Fruit fly (Drosophila melanogaster): ENCODE measurements around the gene CG42674.

Gene CG42674

DNA sequence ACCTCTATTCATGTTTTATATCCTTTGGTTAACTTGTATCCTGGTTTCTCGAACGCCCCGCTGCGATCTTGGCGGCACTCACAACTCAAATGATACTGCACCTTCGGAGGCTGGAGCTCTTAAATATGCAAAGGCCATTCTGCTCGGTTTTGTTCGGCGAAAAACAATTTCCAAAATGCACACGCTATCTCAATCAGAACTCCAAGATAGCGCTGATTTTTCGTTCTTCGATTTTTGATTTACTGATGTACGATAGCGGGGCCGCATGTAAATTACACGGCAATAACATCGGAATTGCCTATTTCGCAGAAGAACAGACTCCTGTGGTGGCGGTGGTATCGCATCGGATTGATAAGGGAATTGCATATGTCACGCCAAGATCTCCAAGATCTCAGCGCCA lies 13.9 kb upstream of the CG42674 start, which contains the start of gene CG7017:
CG7017 (minus strand) TSS at position 101 of the 400 bp plus-strand sequence.
- TF ChIP-seq net (GFP tag; optimal IDR thresholded peaks at IDR 0.05) (no peak), salr (GFP tag; optimal IDR thresholded peaks at IDR 0.05) (no peak), topi (GFP tag; optimal IDR thresholded peaks at IDR 0.05) (no peak), svp (GFP tag) (peak; percentile 18), Hr38 (GFP tag; optimal IDR thresholded peaks at IDR 0.05) (no peak), Smox (GFP tag; optimal IDR thresholded peaks at IDR 0.05) (no peak)

DNA sequence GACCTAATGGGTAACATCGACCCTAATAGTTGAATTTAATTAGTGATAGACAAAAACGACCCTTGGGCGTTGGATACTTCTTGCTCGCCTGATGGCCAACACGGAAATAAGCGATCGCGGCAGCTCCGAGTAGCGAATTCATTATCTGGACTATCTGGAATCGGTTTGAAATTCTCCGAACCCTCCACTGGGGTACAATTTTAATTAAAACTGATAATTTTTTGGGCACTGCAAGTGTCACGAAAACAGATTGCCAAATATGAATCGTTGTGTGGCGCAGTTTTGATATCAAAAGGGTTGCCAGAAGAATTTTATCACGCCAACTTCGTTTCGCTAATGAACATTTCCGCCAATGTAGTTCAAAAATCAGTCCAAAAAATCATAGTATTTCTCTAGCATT lies 11.8 kb upstream of the CG42674 start:
- no peak for TF ChIP-seq CG6276 (GFP tag; optimal IDR thresholded peaks at IDR 0.05)
- no peak for TF ChIP-seq CG16779 (tag; optimal IDR thresholded peaks at IDR 0.05)
- no peak for TF ChIP-seq eg (GFP tag; IDR thresholded peaks at IDR 0.05)
- no peak for TF ChIP-seq Smox (GFP tag; optimal IDR thresholded peaks at IDR 0.05)
- no peak for TF ChIP-seq CG7368 (GFP tag; optimal IDR thresholded peaks at IDR 0.05)
- no peak for TF ChIP-seq CG11762 (GFP tag; optimal IDR thresholded peaks at IDR 0.05; ENCODE audit: insufficient read depth)
- no peak for TF ChIP-seq CG6854 (GFP tag; optimal IDR thresholded peaks at IDR 0.05)
- TF ChIP-seq CG6808 (GFP tag; optimal IDR thresholded peaks at IDR 0.05) = no peak
- no peak for TF ChIP-seq ss (GFP tag; optimal IDR thresholded peaks at IDR 0.05)
- TF ChIP-seq Eip78C (GFP tag) = no peak
- TF ChIP-seq Sox15 (GFP tag; optimal IDR thresholded peaks at IDR 0.05) = no peak
- TF ChIP-seq CG1621 (tag; optimal IDR thresholded peaks at IDR 0.05) = no peak
- TF ChIP-seq fd85E (GFP tag; optimal IDR thresholded peaks at IDR 0.05) = no peak

- TF ChIP-seq vri (GFP tag; optimal IDR thresholded peaks at IDR 0.05) = peak; percentile 90
- no peak for TF ChIP-seq CG3919 (GFP tag; optimal IDR thresholded peaks at IDR 0.05)
- TF ChIP-seq CG34406 (GFP tag; optimal IDR thresholded peaks at IDR 0.05) = no peak
Observed at dm6 chr3L:20209092-20209491, 11.0 kb upstream of the CG42674 start.

DNA sequence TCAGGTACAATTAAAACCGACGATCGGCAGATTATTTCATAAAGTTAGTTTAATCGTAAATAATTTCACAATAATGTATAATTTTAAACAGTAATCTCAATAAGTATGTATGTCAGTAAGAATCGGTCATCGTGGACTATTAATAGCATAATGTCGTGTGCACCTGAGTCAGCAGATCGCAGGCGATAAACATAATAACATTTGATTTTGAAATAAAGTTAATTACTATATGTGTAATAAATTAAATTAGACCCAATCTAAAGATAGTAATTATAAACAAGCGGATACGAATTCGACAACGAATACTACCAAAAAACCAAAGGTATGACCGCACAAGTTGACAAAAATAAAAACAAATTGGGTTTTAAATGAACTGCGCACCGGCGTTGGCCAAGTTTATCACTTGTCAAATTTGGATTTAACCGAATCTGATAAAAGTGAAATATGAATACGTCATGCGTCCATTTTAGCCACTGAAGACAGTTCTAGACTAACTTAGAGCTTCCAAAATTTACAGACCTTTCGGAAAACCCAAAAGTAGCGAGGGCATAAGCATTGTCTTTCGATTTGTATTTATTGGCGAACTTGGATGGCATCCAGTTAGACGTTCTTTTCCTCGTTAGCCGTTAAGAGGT lies 8.9 kb upstream of the CG42674 start, which contains the start of gene CG6996:
CG6996 (plus strand) TSS at position 585 of the 635 bp plus-strand sequence.
- no peak for TF ChIP-seq CG34406 (GFP tag; optimal IDR thresholded peaks at IDR 0.05)
- TF ChIP-seq CG8119 (GFP tag; IDR thresholded peaks at IDR 0.05) = no peak
- no peak for TF ChIP-seq CG3919 (GFP tag; optimal IDR thresholded peaks at IDR 0.05)
- no peak for TF ChIP-seq pdm3 (GFP tag; optimal IDR thresholded peaks at IDR 0.05)
- TF ChIP-seq Sox15 (GFP tag; optimal IDR thresholded peaks at IDR 0.05) = no peak
- TF ChIP-seq CG3032 (tag; optimal IDR thresholded peaks at IDR 0.05) = no peak
- TF ChIP-seq fd85E (GFP tag; optimal IDR thresholded peaks at IDR 0.05) = no peak
- no peak for TF ChIP-seq topi (GFP tag; optimal IDR thresholded peaks at IDR 0.05)
- TF ChIP-seq CG7368 (GFP tag; optimal IDR thresholded peaks at IDR 0.05) = no peak
- no peak for TF ChIP-seq CG11294 (GFP tag; IDR thresholded peaks at IDR 0.05)
- no peak for TF ChIP-seq dac (GFP tag; optimal IDR thresholded peaks at IDR 0.05)
- TF ChIP-seq acj6 (GFP tag; optimal IDR thresholded peaks at IDR 0.05) = no peak
- TF ChIP-seq spab (GFP tag; optimal IDR thresholded peaks at IDR 0.05) = no peak

- TF ChIP-seq CG8319 (GFP tag; optimal IDR thresholded peaks at IDR 0.05) (no peak), Eip93F (GFP tag; optimal IDR thresholded peaks at IDR 0.05) (no peak), acj6 (GFP tag; optimal IDR thresholded peaks at IDR 0.05) (no peak), Blimp-1 (GFP tag; optimal IDR thresholded peaks at IDR 0.05) (no peak), Hr38 (GFP tag; optimal IDR thresholded peaks at IDR 0.05) (no peak)
Observed at dm6 chr3L:20205946-20206345, 7.8 kb upstream of the CG42674 start, which contains the start of gene CG7290. CG7290 (minus strand) TSS chr3L:20206046.

DNA sequence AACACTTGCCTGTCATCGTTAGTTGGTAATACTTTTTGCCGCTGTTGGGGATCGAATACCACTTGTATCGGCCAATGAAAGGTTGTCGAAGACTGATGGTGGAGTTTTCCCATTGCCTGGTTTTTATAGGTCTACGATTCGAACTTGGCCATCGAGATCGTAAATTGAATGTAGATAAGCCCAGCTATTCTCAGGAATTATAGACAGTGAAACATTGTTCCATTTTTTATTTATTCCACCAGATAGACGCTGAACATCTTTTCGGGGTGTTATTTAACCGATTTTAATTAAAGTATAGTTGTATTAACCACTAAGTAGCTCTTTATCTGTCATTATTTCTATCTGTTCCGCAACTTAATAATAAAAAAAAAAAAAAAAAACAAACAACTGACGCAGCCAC lies 5.5 kb upstream of the CG42674 start, which contains the start of gene CG7298:
CG7298 (minus strand) TSS at position 101 of the 400 bp plus-strand sequence.
- TF ChIP-seq ss (GFP tag; optimal IDR thresholded peaks at IDR 0.05) (no peak), topi (GFP tag; optimal IDR thresholded peaks at IDR 0.05) (no peak), CG8632 (GFP tag; optimal IDR thresholded peaks at IDR 0.05) (no peak), fd59A (GFP tag; optimal IDR thresholded peaks at IDR 0.05) (no peak), Hr39 (GFP tag; optimal IDR thresholded peaks at IDR 0.05) (no peak), CG34406 (GFP tag; optimal IDR thresholded peaks at IDR 0.05) (no peak), Sox14 (GFP tag; optimal IDR thresholded peaks at IDR 0.05) (no peak), CG3919 (GFP tag; optimal IDR thresholded peaks at IDR 0.05) (no peak), net (GFP tag; optimal IDR thresholded peaks at IDR 0.05) (no peak), CG4318 (GFP tag; optimal IDR thresholded peaks at IDR 0.05) (no peak), CG11902 (GFP tag; optimal IDR thresholded peaks at IDR 0.05) (no peak), dac (GFP tag; optimal IDR thresholded peaks at IDR 0.05) (no peak), CG6276 (GFP tag; optimal IDR thresholded peaks at IDR 0.05) (no peak), CG32006 (GFP tag; optimal IDR thresholded peaks at IDR 0.05) (no peak), Gug (GFP tag; IDR thresholded peaks at IDR 0.05) (no peak), Met (GFP tag; optimal IDR thresholded peaks at IDR 0.05) (no peak), vri (GFP tag; optimal IDR thresholded peaks at IDR 0.05) (no peak)

All from whole organism, prepupa.